Fruit fly (Drosophila melanogaster) whole organism, embryonic: Measurements from ENCODE around the gene Bmcp.

Experiments used
- BtbVII ChIP-seq: fragments of 200-800 bp; sonication (Bioruptor generic); optimal IDR thresholded peaks from 3 replicates; lab custom pipeline; 2017; ENCODE audit warnings: missing biosample characterization, mild to moderate bottlenecking, missing genetic modification characterization
- C15 ChIP-seq: fragments of 200-800 bp; sonication (Bioruptor generic); IDR thresholded peaks from 3 replicates; pipeline ENCODE4 v1.3.6; 2022; ENCODE audit warnings: missing biosample characterization, missing genetic modification characterization
- CG10267 ChIP-seq: fragments of 200-800 bp; sonication (Bioruptor generic); optimal IDR thresholded peaks from 2 replicates; lab custom pipeline; 2018; ENCODE audit warnings: missing biosample characterization, mild to moderate bottlenecking, missing genetic modification characterization, moderate library complexity
- CG13424 ChIP-seq: fragments of 200-800 bp; sonication (Bioruptor generic); optimal IDR thresholded peaks from 2 replicates; lab custom pipeline; 2019; ENCODE audit warnings: missing biosample characterization, mild to moderate bottlenecking, missing genetic modification characterization, moderate library complexity
- CG2875 ChIP-seq: fragments of 200-800 bp; sonication (Bioruptor generic); optimal IDR thresholded peaks from 2 replicates; lab custom pipeline; 2017; ENCODE audit warnings: missing biosample characterization, mild to moderate bottlenecking, missing genetic modification characterization, missing genetic modification reagents
- CG30020 ChIP-seq: fragments of 200-800 bp; optimal IDR thresholded peaks from 2 replicates; lab custom pipeline; 2019; ENCODE audit warnings: missing biosample characterization, mild to moderate bottlenecking, missing genetic modification characterization, moderate library complexity
- CG3163 ChIP-seq: fragments of 200-800 bp; sonication (Bioruptor generic); optimal IDR thresholded peaks from 3 replicates; lab custom pipeline; 2016; ENCODE audit warnings: missing biosample characterization, missing genetic modification characterization
- CG32532 ChIP-seq: fragments of 200-800 bp; sonication (Bioruptor generic); IDR thresholded peaks from 2 replicates; pipeline ENCODE4 v1.3.6; 2022; ENCODE audit warnings: missing biosample characterization, missing genetic modification characterization
- CG32767 ChIP-seq: fragments of 200-800 bp; sonication (Bioruptor generic); IDR thresholded peaks from 2 replicates; pipeline ENCODE4 v1.3.6; 2022; ENCODE audit warnings: missing biosample characterization, missing genetic modification characterization
- CG4617 ChIP-seq: fragments of 200-800 bp; sonication (Bioruptor generic); optimal IDR thresholded peaks from 3 replicates; lab custom pipeline; 2016; ENCODE audit warnings: missing biosample characterization, missing genetic modification characterization, borderline replicate concordance
- CG6175 ChIP-seq: fragments of 200-800 bp; sonication (Bioruptor generic); IDR thresholded peaks from 3 replicates; pipeline ENCODE4 v1.3.6; 2022; ENCODE audit warnings: missing biosample characterization, missing genetic modification characterization
- CG6791 ChIP-seq: fragments of 200-800 bp; sonication (Bioruptor generic); IDR thresholded peaks from 3 replicates; pipeline ENCODE4 v1.3.6; 2022; ENCODE audit warnings: missing biosample characterization, missing genetic modification characterization; ENCODE audit not compliant: partially characterized antibody
- CG9437 ChIP-seq: fragments of 200-800 bp; sonication (Bioruptor generic); optimal IDR thresholded peaks from 2 replicates; lab custom pipeline; 2018; ENCODE audit warnings: missing biosample characterization, mild to moderate bottlenecking, missing genetic modification characterization
- CTCF ChIP-seq: fragments of 200-800 bp; sonication (Bioruptor generic); optimal IDR thresholded peaks from 2 replicates; lab custom pipeline; 2017; ENCODE audit warnings: missing biosample characterization, mild to moderate bottlenecking, missing genetic modification characterization, moderate library complexity
- Chrac-16 ChIP-seq: fragments of 200-800 bp; sonication (Bioruptor generic); optimal IDR thresholded peaks from 3 replicates; lab custom pipeline; 2016; ENCODE audit warnings: missing biosample characterization, missing genetic modification characterization
- Dek ChIP-seq: fragments of 200-800 bp; sonication (Bioruptor generic); optimal IDR thresholded peaks from 3 replicates; lab custom pipeline; 2019; ENCODE audit warnings: missing biosample characterization, mild to moderate bottlenecking, missing genetic modification characterization, moderate library complexity
- Dp ChIP-seq: fragments of 200-800 bp; sonication (Bioruptor generic); optimal IDR thresholded peaks from 2 replicates; lab custom pipeline; 2018; ENCODE audit warnings: missing biosample characterization, mild to moderate bottlenecking, missing genetic modification characterization, moderate library complexity
- Eip74EF ChIP-seq, 2 experiments: fragments of 200-800 bp in 1 of 2; fragments of >200 bp in 1 of 2; sonication (Bioruptor generic) in 1 of 2; optimal IDR thresholded peaks; 2 replicates each; lab custom pipeline; 2017 to 2019; ENCODE audit warnings: missing biosample characterization in 2 of 2, missing genetic modification characterization in 2 of 2, mild to moderate bottlenecking in 1 of 2, moderate library complexity in 1 of 2
- Ets97D ChIP-seq: fragments of 200-800 bp; sonication (Bioruptor generic); optimal IDR thresholded peaks from 3 replicates; lab custom pipeline; 2016; ENCODE audit warnings: missing biosample characterization, missing genetic modification characterization
- Gsc ChIP-seq: fragments of 200-800 bp; sonication (Bioruptor generic); IDR thresholded peaks from 2 replicates; pipeline ENCODE4 v1.3.6; 2022; ENCODE audit warnings: missing biosample characterization, missing genetic modification characterization
- HLH4C ChIP-seq: fragments of 200-800 bp; sonication (Bioruptor generic); IDR thresholded peaks from 3 replicates; pipeline ENCODE4 v1.3.6; 2022; ENCODE audit warnings: missing biosample characterization, missing genetic modification characterization; ENCODE audit not compliant: partially characterized antibody
- MESR4 ChIP-seq: fragments of 200-800 bp; sonication (Bioruptor generic); optimal IDR thresholded peaks from 2 replicates; lab custom pipeline; 2018; ENCODE audit warnings: missing biosample characterization, mild to moderate bottlenecking, missing genetic modification characterization, moderate library complexity
- Neu2 ChIP-seq: fragments of 200-800 bp; sonication (Bioruptor generic); optimal IDR thresholded peaks from 3 replicates; lab custom pipeline; 2016; ENCODE audit warnings: missing biosample characterization, missing genetic modification characterization, borderline replicate concordance
- Rfx ChIP-seq: fragments of 200-800 bp; sonication (Bioruptor generic); IDR thresholded peaks from 2 replicates; pipeline ENCODE4 v1.3.6; 2022; ENCODE audit warnings: missing biosample characterization, missing genetic modification characterization
- Sin3A ChIP-seq: fragments of >200 bp; optimal IDR thresholded peaks from 2 replicates; lab custom pipeline; 2018
- Six4 ChIP-seq: fragments of 200-800 bp; sonication (Bioruptor generic); optimal IDR thresholded peaks from 2 replicates; lab custom pipeline; 2016; ENCODE audit warnings: missing biosample characterization, missing genetic modification characterization
- Usf ChIP-seq: fragments of 200-800 bp; sonication (Bioruptor generic); optimal IDR thresholded peaks from 2 replicates; lab custom pipeline; 2017; ENCODE audit warnings: missing genotype, missing biosample characterization, missing genetic modification characterization
- amos ChIP-seq: fragments of 200-800 bp; sonication (Bioruptor generic); IDR thresholded peaks from 2 replicates; pipeline ENCODE4 v1.3.6; 2022; ENCODE audit warnings: missing biosample characterization, missing genetic modification characterization; ENCODE audit not compliant: partially characterized antibody
- bsh ChIP-seq, 2 experiments: fragments of 200-800 bp; sonication (Bioruptor generic); optimal IDR thresholded peaks; 2 replicates each; lab custom pipeline; 2017 to 2018; ENCODE audit warnings: mild to moderate bottlenecking in 2 of 2, missing biosample characterization in 2 of 2, missing genetic modification characterization in 2 of 2, moderate library complexity in 1 of 2
- chm ChIP-seq: fragments of 200-800 bp; sonication (Bioruptor generic); IDR thresholded peaks from 2 replicates; pipeline ENCODE4 v1.3.6; 2022; ENCODE audit warnings: missing biosample characterization, missing genetic modification characterization
- crol ChIP-seq: fragments of 200-800 bp; sonication (Bioruptor generic); IDR thresholded peaks from 2 replicates; pipeline ENCODE4 v1.3.6; 2022; ENCODE audit warnings: missing biosample characterization, missing genetic modification characterization
- crp ChIP-seq, 2 experiments: fragments of 200-800 bp; sonication (Bioruptor generic); optimal IDR thresholded peaks; 2 replicates in 1 of 2; 3 replicates in 1 of 2; lab custom pipeline; 2017; ENCODE audit warnings: missing biosample characterization in 2 of 2, missing genetic modification characterization in 2 of 2, mild to moderate bottlenecking in 1 of 2, moderate library complexity in 1 of 2
- disco-r ChIP-seq: fragments of 200-800 bp; sonication (Bioruptor generic); optimal IDR thresholded peaks from 2 replicates; lab custom pipeline; 2016; ENCODE audit warnings: missing biosample characterization, missing genetic modification characterization
- exex ChIP-seq: fragments of 200-800 bp; sonication (Bioruptor generic); optimal IDR thresholded peaks from 4 replicates; lab custom pipeline; 2018; ENCODE audit warnings: missing biosample characterization, mild to moderate bottlenecking, missing genetic modification characterization, moderate library complexity
- eyg ChIP-seq: fragments of 200-800 bp; sonication (Bioruptor generic); optimal IDR thresholded peaks from 3 replicates; lab custom pipeline; 2016; ENCODE audit warnings: missing biosample characterization, missing genetic modification characterization
- lbe ChIP-seq: fragments of 200-800 bp; sonication (Bioruptor generic); optimal IDR thresholded peaks from 2 replicates; lab custom pipeline; 2016; ENCODE audit warnings: missing biosample characterization, mild to moderate bottlenecking, missing genetic modification characterization
- phol ChIP-seq: fragments of 200-800 bp; sonication (Bioruptor generic); optimal IDR thresholded peaks from 3 replicates; lab custom pipeline; 2018; ENCODE audit warnings: missing biosample characterization, mild to moderate bottlenecking, missing genetic modification characterization, moderate library complexity
- row ChIP-seq: fragments of 200-800 bp; sonication (Bioruptor generic); IDR thresholded peaks from 3 replicates; pipeline ENCODE4 v1.3.6; 2022; ENCODE audit warnings: missing biosample characterization, missing genetic modification characterization
- slou ChIP-seq: fragments of 200-800 bp; sonication (Bioruptor generic); optimal IDR thresholded peaks from 3 replicates; lab custom pipeline; 2016; ENCODE audit warnings: missing biosample characterization, missing genetic modification characterization
- slp2 ChIP-seq: fragments of 200-800 bp; sonication (Bioruptor generic); optimal IDR thresholded peaks from 2 replicates; lab custom pipeline; 2016; ENCODE audit warnings: missing biosample characterization, missing genetic modification characterization
- sob ChIP-seq: fragments of 200-800 bp; sonication (Bioruptor generic); IDR thresholded peaks from 2 replicates; pipeline ENCODE4 v1.3.6; 2022; ENCODE audit warnings: missing biosample characterization, missing genetic modification characterization
- stwl ChIP-seq: fragments of 200-800 bp; sonication (Bioruptor generic); optimal IDR thresholded peaks from 3 replicates; lab custom pipeline; 2018; ENCODE audit warnings: missing biosample characterization, mild to moderate bottlenecking, missing genetic modification characterization, moderate library complexity
- tll ChIP-seq, 2 experiments: fragments of 200-800 bp in 1 of 2; fragments of >200 bp in 1 of 2; sonication (Bioruptor generic) in 1 of 2; optimal IDR thresholded peaks; 2 replicates each; lab custom pipeline; 2017 to 2019; ENCODE audit warnings: missing biosample characterization in 2 of 2, missing genetic modification characterization in 2 of 2, mild to moderate bottlenecking in 1 of 2, moderate library complexity in 1 of 2
- vnd ChIP-seq: fragments of 200-800 bp; sonication (Bioruptor generic); IDR thresholded peaks from 3 replicates; pipeline ENCODE4 v1.3.6; 2022; ENCODE audit warnings: missing biosample characterization, missing genetic modification characterization; ENCODE audit not compliant: partially characterized antibody
- zen ChIP-seq: fragments of 200-800 bp; sonication (Bioruptor generic); optimal IDR thresholded peaks from 3 replicates; lab custom pipeline; 2018; ENCODE audit warnings: missing biosample characterization, mild to moderate bottlenecking, missing genetic modification characterization, moderate library complexity
- zfh1 ChIP-seq: fragments of 200-800 bp; sonication (Bioruptor generic); IDR thresholded peaks from 3 replicates; pipeline ENCODE4 v1.3.6; 2022; ENCODE audit warnings: missing biosample characterization, missing genetic modification characterization
- zfh2 ChIP-seq: fragments of 200-800 bp; sonication (Bioruptor generic); optimal IDR thresholded peaks from 2 replicates; lab custom pipeline; 2016; ENCODE audit warnings: missing biosample characterization, missing genetic modification characterization

The Bmcp gene

dm6 chr3L:11691203-11691797 lies 29.4 kb upstream of the Bmcp start, which contains the start of the genes Pldn and CG14135 (continued):
- TF ChIP-seq MESR4 (GFP tag; lab: Kevin White, UChicago): peak; percentile 29
- peak; percentile 26 for TF ChIP-seq Dp
- peak; percentile 25 for TF ChIP-seq lbe (GFP tag; lab: Kevin White, UChicago)
- no peak for TF ChIP-seq Sin3A (lab: Kevin White, UChicago)
- peak; percentile 44 for TF ChIP-seq Ets97D (GFP tag; lab: Kevin White, UChicago)
- TF ChIP-seq CG30020: peak; percentile 24
- TF ChIP-seq CTCF (GFP tag; lab: Kevin White, UChicago): peak; percentile 64
- TF ChIP-seq CG4617: peak; percentile 33
- peak; percentile 21 for TF ChIP-seq exex (tag; lab: Kevin White, UChicago)
- peak; percentile 53; the same call in 2 of the 3 replicates for TF ChIP-seq HLH4C (GFP tag; lab: Robert Waterston, UW)
- no peak for TF ChIP-seq CG6175
- TF ChIP-seq Rfx: no peak
- no peak for TF ChIP-seq CG2875
- TF ChIP-seq stwl (tag; lab: Kevin White, UChicago): peak; percentile 63
- no peak for TF ChIP-seq Dek (tag; lab: Kevin White, UChicago)
- no peak for TF ChIP-seq row (GFP tag; lab: Robert Waterston, UW)
- TF ChIP-seq CG10267 (tag; lab: Kevin White, UChicago): peak; percentile 44
- no peak for TF ChIP-seq Six4 (GFP tag; lab: Kevin White, UChicago)
- no peak for TF ChIP-seq CG3163 (GFP tag; lab: Kevin White, UChicago)
- TF ChIP-seq, all 482 proteins: peak for 64

- TF ChIP-seq bsh (GFP tag; optimal IDR thresholded peaks at IDR 0.05; lab: Kevin White, UChicago): no peak
- no peak for TF ChIP-seq slp2 (GFP tag; lab: Kevin White, UChicago)
- 0 out of 2 replicates have a peak, but pooled peaks have one; percentile 15 for TF ChIP-seq sob (GFP tag; lab: Robert Waterston, UW)
- TF ChIP-seq Gsc (GFP tag; lab: Robert Waterston, UW): no peak
- no peak for TF ChIP-seq disco-r
- no peak for TF ChIP-seq C15
- no peak for TF ChIP-seq crol
- no peak for TF ChIP-seq BtbVII (GFP tag; lab: Kevin White, UChicago)
- no peak for TF ChIP-seq phol (tag; lab: Kevin White, UChicago)
- no peak for TF ChIP-seq eyg (GFP tag; lab: Kevin White, UChicago)
- peak in 1 of 2 experiments; percentile 25 for TF ChIP-seq tll (GFP tag; optimal IDR thresholded peaks at IDR 0.05; lab: Kevin White, UChicago)
- 0 out of 2 replicates have a peak, but pooled peaks have one; percentile 31 for TF ChIP-seq amos (GFP tag; lab: Robert Waterston, UW)
- TF ChIP-seq CG13424 (tag; lab: Kevin White, UChicago): no peak
- no peak for TF ChIP-seq CG32532
- peak; percentile 11 for TF ChIP-seq Neu2
- TF ChIP-seq CG32767 (GFP tag; lab: Robert Waterston, UW): no peak
- TF ChIP-seq CG9437: no peak
- no peak for TF ChIP-seq Chrac-16
- no peak for TF ChIP-seq slou (GFP tag; lab: Kevin White, UChicago)
- no peak for TF ChIP-seq Usf (GFP tag; lab: Kevin White, UChicago)
- no peak for TF ChIP-seq crp (GFP tag; optimal IDR thresholded peaks at IDR 0.05; lab: Kevin White, UChicago)
- peak; percentile 99 for TF ChIP-seq zen (tag; lab: Kevin White, UChicago)
- TF ChIP-seq chm (GFP tag; lab: Robert Waterston, UW): 0 out of 2 replicates have a peak, but pooled peaks have one; percentile 28
- peak; percentile 8; the same call in 1 of the 3 replicates for TF ChIP-seq zfh1 (GFP tag; lab: Robert Waterston, UW)
- TF ChIP-seq CG6791 (GFP tag; lab: Robert Waterston, UW): 0 out of 3 replicates have a peak, but pooled peaks have one; percentile 45
- no peak for TF ChIP-seq Eip74EF (GFP tag; optimal IDR thresholded peaks at IDR 0.05; lab: Kevin White, UChicago)
- peak; percentile 11; the same call in 1 of the 3 replicates for TF ChIP-seq vnd (GFP tag; lab: Robert Waterston, UW)
- no peak for TF ChIP-seq zfh2 (GFP tag; lab: Kevin White, UChicago)
Observed at dm6 chr3L:11692853-11693252, 27.9 kb upstream of the Bmcp start.
